Worm (Caenorhabditis elegans) whole organism, L1 larva: ENCODE measurements around the gene arrd-3.

ENCODE experiments used
- blmp-1 ChIP-seq: fragments of 150-350 bp; optimal IDR thresholded peaks from 2 replicates; lab custom pipeline; 2014; ENCODE audit warnings: missing biosample characterization, missing genetic modification characterization
- egl-13 ChIP-seq: sonication (generic microtip); optimal IDR thresholded peaks from 2 replicates; lab custom pipeline; 2016; ENCODE audit warnings: missing genotype, missing genetic modification reagents, missing genetic modification characterization, missing compliant biosample characterization
- fos-1 ChIP-seq: fragments of 150-350 bp; optimal IDR thresholded peaks from 2 replicates; lab custom pipeline; 2014; ENCODE audit warnings: missing biosample characterization, missing genetic modification characterization
- lin-35 ChIP-seq, 2 experiments: fragments of 150-350 bp; optimal IDR thresholded peaks; 2 replicates each; lab custom pipeline; 2014; ENCODE audit warnings: missing biosample characterization in 2 of 2, missing genetic modification characterization in 2 of 2, missing genetic modification reagents in 2 of 2
- lsy-2 ChIP-seq, 2 experiments: fragments of 150-350 bp; optimal IDR thresholded peaks; 2 replicates each; lab custom pipeline; 2014; ENCODE audit warnings: missing biosample characterization in 2 of 2, missing genetic modification characterization in 2 of 2
- nhr-237 ChIP-seq: fragments of 150-350 bp; optimal IDR thresholded peaks from 2 replicates; lab custom pipeline; 2014; ENCODE audit warnings: missing biosample characterization, missing genetic modification characterization
- sptf-1 ChIP-seq: fragments of 150-350 bp; optimal IDR thresholded peaks from 2 replicates; lab custom pipeline; 2014; ENCODE audit warnings: missing biosample characterization, missing genetic modification characterization

ce11 chrII:9392724-9393123 lies 19.6 kb upstream of the arrd-3 start, which contains the start of gene lido-17:
- TF ChIP-seq lsy-2 (tag; optimal IDR thresholded peaks at IDR 0.05; lab: Kevin White, UChicago) (no peak), blmp-1 (tag; lab: Kevin White, UChicago) (no peak), sptf-1 (no peak), nhr-237 (no peak), lin-35 (GFP tag; optimal IDR thresholded peaks at IDR 0.05; lab: Kevin White, UChicago) (no peak), fos-1 (no peak), egl-13 (tag; lab: Kevin White, UChicago) (no peak)
